Worm (Caenorhabditis elegans): ENCODE data around the gene F52G3.1.

DNA sequence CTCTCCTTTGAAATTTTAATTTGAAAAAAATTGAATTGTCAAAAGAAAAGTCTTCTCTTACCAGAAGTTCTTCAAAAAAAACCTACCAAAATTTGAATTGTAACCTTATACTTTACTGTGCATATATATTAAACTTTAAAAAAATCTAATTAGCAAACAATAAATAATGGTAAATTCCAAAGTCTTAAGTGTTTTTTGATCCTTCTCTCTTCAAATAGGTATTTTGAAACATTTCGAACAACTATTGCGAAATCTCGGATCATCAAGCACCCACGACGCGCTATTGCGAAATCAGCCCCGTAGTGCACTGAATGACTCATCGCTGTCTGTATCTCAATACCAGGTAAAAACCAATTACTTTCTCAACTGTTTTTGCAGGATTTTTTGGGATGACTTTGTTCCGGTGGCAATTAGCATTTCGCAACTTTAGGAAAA, 33.0 kb upstream of the F52G3.1 start:
- TF ChIP-seq F55B11.4 (tag; optimal IDR thresholded peaks at IDR 0.05; ENCODE audit: borderline replicate concordance, insufficient read depth) (no peak), aptf-2 (GFP tag; conservative IDR thresholded peaks at IDR 0.05) (peak; percentile 49; the same call in 1 of the 2 replicates), ztf-18 (tag; optimal IDR thresholded peaks at IDR 0.05) (no peak), lin-35 (GFP tag; optimal IDR thresholded peaks at IDR 0.05) (peak in 1 of 3 experiments; percentile 29), K12H6.12 (tag; optimal IDR thresholded peaks at IDR 0.05) (peak; percentile 64), ama-1 (optimal IDR thresholded peaks at IDR 0.05) (peak; percentile 99), ama-1 (GFP tag; optimal IDR thresholded peaks at IDR 0.05) (no peak), rcor-1 (GFP tag; IDR thresholded peaks at IDR 0.05) (peak; percentile 12; the same call in 1 of the 2 replicates), ets-4 (GFP tag; optimal IDR thresholded peaks at IDR 0.05) (peak; percentile 85), lag-1 (GFP tag; IDR thresholded peaks at IDR 0.05) (no peak), F39B2.1 (GFP tag; IDR thresholded peaks at IDR 0.05) (no peak), rec-8 (tag; optimal IDR thresholded peaks at IDR 0.05) (no peak)

Measured in whole organism, young adult.